Worm (Caenorhabditis elegans) whole organism, midembryonic: Measurements from ENCODE around the gene K08D8.1.

Experiments used
- cog-1 ChIP-seq: sonication (generic microtip); optimal IDR thresholded peaks from 2 replicates; lab custom pipeline; 2016; ENCODE audit warnings: missing genetic modification characterization, missing compliant biosample characterization
- med-1 ChIP-seq: sonication (generic microtip); optimal IDR thresholded peaks from 2 replicates; lab custom pipeline; 2017; ENCODE audit warnings: missing genetic modification characterization, mild to moderate bottlenecking, missing compliant biosample characterization, antibody characterized with exemption, missing genetic modification reagents; ENCODE audit not compliant: insufficient read depth
- tab-1 ChIP-seq: fragments of 200-800 bp; sonication (Bioruptor generic); IDR thresholded peaks from 2 replicates; pipeline ENCODE4 v1.3.6; 2022; ENCODE audit warnings: missing genetic modification characterization, missing compliant biosample characterization

- TF ChIP-seq tab-1 (GFP tag; lab: Robert Waterston, UW) (no peak), med-1 (GFP tag; lab: Kevin White, UChicago) (no peak), cog-1 (tag; lab: Kevin White, UChicago) (no peak)
Observed at ce11 chrIV:12918256-12918655, 26.0 kb downstream of the K08D8.1 start, which contains the start of gene C32H11.3.
